Worm (Caenorhabditis elegans): ENCODE measurements around the gene clu-1.

clu-1 gene

ce11 chrIII:9521410-9522090, at the start of gene clu-1, which contains the start of gene prp-40 (continued):
- TF ChIP-seq madf-8 (GFP tag; conservative IDR thresholded peaks at IDR 0.05) (peak; percentile 45), ztf-18 (tag; optimal IDR thresholded peaks at IDR 0.05) (peak; percentile 98), B0019.2 (GFP tag; conservative IDR thresholded peaks at IDR 0.05) (0 out of 2 replicates have a peak, but pooled peaks have one; percentile 33), Y53F4B.3 (GFP tag; IDR thresholded peaks at IDR 0.05) (no peak), F23B12.7 (tag; optimal IDR thresholded peaks at IDR 0.05; ENCODE audit: insufficient read depth) (peak; percentile 90), unc-130 (GFP tag; optimal IDR thresholded peaks at IDR 0.05) (peak; percentile 39), dox-1 (GFP tag; IDR thresholded peaks at IDR 0.05) (peak; percentile 94), gei-17 (GFP tag; optimal IDR thresholded peaks at IDR 0.05) (peak; percentile 37), F37B4.10 (GFP tag; IDR thresholded peaks at IDR 0.05) (no peak), mes-4 (tag; optimal IDR thresholded peaks at IDR 0.05) (no peak), attf-3 (GFP tag; conservative IDR thresholded peaks at IDR 0.05) (peak; percentile 56; the same call in 1 of the 2 replicates), hlh-12 (tag; optimal IDR thresholded peaks at IDR 0.05) (no peak), ceh-91 (GFP tag; IDR thresholded peaks at IDR 0.05) (peak; percentile 67), hmg-1.2 (GFP tag; IDR thresholded peaks at IDR 0.05) (peak; percentile 75), Y79H2A.3 (GFP tag; conservative IDR thresholded peaks at IDR 0.05) (no peak), F55B11.4 (tag; optimal IDR thresholded peaks at IDR 0.05; ENCODE audit: borderline replicate concordance, insufficient read depth) (no peak), aptf-3 (GFP tag; IDR thresholded peaks at IDR 0.05) (no peak), madf-10 (tag; optimal IDR thresholded peaks at IDR 0.05) (peak; percentile 23), F57C9.4 (tag; optimal IDR thresholded peaks at IDR 0.05) (no peak), T26A5.8 (tag; optimal IDR thresholded peaks at IDR 0.05) (no peak), D2030.7 (GFP tag; IDR thresholded peaks at IDR 0.05) (peak; percentile 79), xnd-1 (tag; optimal IDR thresholded peaks at IDR 0.05) (peak; percentile 24), lsl-1 (GFP tag; optimal IDR thresholded peaks at IDR 0.05) (peak; percentile 72), nfya-1 (tag; optimal IDR thresholded peaks at IDR 0.05; ENCODE audit: borderline replicate concordance, insufficient read depth) (no peak), F39B2.1 (GFP tag; IDR thresholded peaks at IDR 0.05) (no peak), C17E4.6 (GFP tag; IDR thresholded peaks at IDR 0.05) (0 out of 2 replicates have a peak, but pooled peaks have one; percentile 26), ztf-26 (tag; optimal IDR thresholded peaks at IDR 0.05) (peak; percentile 40), ceh-58 (GFP tag; IDR thresholded peaks at IDR 0.05) (no peak), him-1 (tag; optimal IDR thresholded peaks at IDR 0.05) (peak; percentile 27), Y56A3A.18 (GFP tag; IDR thresholded peaks at IDR 0.05) (no peak), nfya-2 (GFP tag; IDR thresholded peaks at IDR 0.05) (no peak), ztf-3 (GFP tag; optimal IDR thresholded peaks at IDR 0.05) (no peak)

- no peak for TF ChIP-seq nfya-1 (tag; optimal IDR thresholded peaks at IDR 0.05; ENCODE audit: borderline replicate concordance, insufficient read depth)
- TF ChIP-seq ama-1 (optimal IDR thresholded peaks at IDR 0.05): no peak
- no peak for TF ChIP-seq ama-1 (GFP tag; optimal IDR thresholded peaks at IDR 0.05)
- peak in 1 of 3 experiments; percentile 26 for TF ChIP-seq lin-35 (GFP tag; optimal IDR thresholded peaks at IDR 0.05)
- no peak for TF ChIP-seq F57A8.1 (GFP tag; optimal IDR thresholded peaks at IDR 0.05)
- no peak for TF ChIP-seq zfh-2 (GFP tag; conservative IDR thresholded peaks at IDR 0.05)
- no peak for TF ChIP-seq ets-4 (GFP tag; optimal IDR thresholded peaks at IDR 0.05)
- TF ChIP-seq nfya-2 (GFP tag; IDR thresholded peaks at IDR 0.05): peak; percentile 98
- no peak for TF ChIP-seq pbrm-1 (GFP tag; IDR thresholded peaks at IDR 0.05)
- no peak for TF ChIP-seq ztf-18 (tag; optimal IDR thresholded peaks at IDR 0.05)
- no peak for TF ChIP-seq snpc-1.3 (tag; optimal IDR thresholded peaks at IDR 0.05; ENCODE audit: insufficient read depth)
- no peak for TF ChIP-seq attf-5 (GFP tag; optimal IDR thresholded peaks at IDR 0.05)
- no peak for TF ChIP-seq nhr-27 (tag; optimal IDR thresholded peaks at IDR 0.05)
- no peak for TF ChIP-seq ztf-28 (GFP tag; IDR thresholded peaks at IDR 0.05)
- no peak for TF ChIP-seq ekl-4 (GFP tag; IDR thresholded peaks at IDR 0.05)
- TF ChIP-seq ztf-26 (tag; optimal IDR thresholded peaks at IDR 0.05): no peak
- TF ChIP-seq lag-1 (GFP tag; IDR thresholded peaks at IDR 0.05): no peak
- no peak for TF ChIP-seq T07F8.4 (tag; optimal IDR thresholded peaks at IDR 0.05)
- TF ChIP-seq nhr-80 (tag; optimal IDR thresholded peaks at IDR 0.05): no peak
- TF ChIP-seq Y53F4B.3 (GFP tag; IDR thresholded peaks at IDR 0.05): no peak
- peak; percentile 73 to 95 for TF ChIP-seq let-607 (tag; optimal IDR thresholded peaks at IDR 0.05)
These were observed 49.6 kb upstream of the clu-1 start for ce11 chrIII:9570869-9571268.

Measured in whole organism, young adult.